Worm (Caenorhabditis elegans) whole organism, L2 larva: Measurements from ENCODE around the gene arp-1.

Source experiments
- C34F6.9 ChIP-seq: fragments of 150-350 bp; optimal IDR thresholded peaks from 2 replicates; lab custom pipeline; 2014; ENCODE audit warnings: missing biosample characterization, missing genetic modification characterization
- F13H6.1 ChIP-seq: sonication (generic microtip); optimal IDR thresholded peaks from 2 replicates; lab custom pipeline; 2016; ENCODE audit warnings: missing genetic modification characterization, missing compliant biosample characterization
- R02D3.7 ChIP-seq: fragments of 150-350 bp; optimal IDR thresholded peaks from 2 replicates; lab custom pipeline; 2014; ENCODE audit warnings: missing biosample characterization, missing genetic modification characterization
- Y55F3AM.14 ChIP-seq: fragments of 200-800 bp; sonication (Bioruptor generic); optimal IDR thresholded peaks from 2 replicates; lab custom pipeline; 2018; ENCODE audit warnings: mild to moderate bottlenecking, missing genetic modification characterization, missing compliant biosample characterization
- alr-1 ChIP-seq: fragments of 150-350 bp; optimal IDR thresholded peaks from 2 replicates; lab custom pipeline; 2014; ENCODE audit warnings: missing biosample characterization, missing genetic modification characterization
- aly-2 ChIP-seq: fragments of 150-350 bp; optimal IDR thresholded peaks from 2 replicates; lab custom pipeline; 2014; ENCODE audit warnings: missing biosample characterization, missing genetic modification characterization
- ama-1 ChIP-seq: fragments of 150-350 bp; optimal IDR thresholded peaks from 2 replicates; lab custom pipeline; 2018; ENCODE audit warnings: inconsistent platforms
- blmp-1 ChIP-seq: sonication (generic microtip); optimal IDR thresholded peaks from 2 replicates; lab custom pipeline; 2017; ENCODE audit warnings: missing genetic modification characterization, mild to moderate bottlenecking, missing compliant biosample characterization, antibody characterized with exemption, moderate library complexity; ENCODE audit not compliant: insufficient read depth
- ceh-16 ChIP-seq: fragments of 150-350 bp; optimal IDR thresholded peaks from 2 replicates; lab custom pipeline; 2014; ENCODE audit warnings: missing biosample characterization, missing genetic modification characterization
- ceh-82 ChIP-seq: fragments of 150-350 bp; optimal IDR thresholded peaks from 2 replicates; lab custom pipeline; 2014; ENCODE audit warnings: missing biosample characterization, missing genetic modification characterization
- crh-2 ChIP-seq: sonication (generic microtip); optimal IDR thresholded peaks from 2 replicates; lab custom pipeline; 2017; ENCODE audit warnings: missing biosample characterization, missing genetic modification characterization
- dmd-4 ChIP-seq: sonication (generic microtip); optimal IDR thresholded peaks from 2 replicates; lab custom pipeline; 2017; ENCODE audit warnings: missing biosample characterization, missing genetic modification characterization
- egl-27 ChIP-seq: sonication (generic microtip); optimal IDR thresholded peaks from 3 replicates; lab custom pipeline; 2017; ENCODE audit warnings: missing biosample characterization, missing genetic modification reagents, missing genetic modification characterization
- elt-1 ChIP-seq: fragments of 150-350 bp; optimal IDR thresholded peaks from 2 replicates; lab custom pipeline; 2014; ENCODE audit warnings: missing biosample characterization, missing genetic modification characterization
- elt-3 ChIP-seq: sonication (generic microtip); optimal IDR thresholded peaks from 2 replicates; lab custom pipeline; 2017; ENCODE audit warnings: missing biosample characterization, missing genetic modification characterization
- fos-1 ChIP-seq: fragments of 150-350 bp; optimal IDR thresholded peaks from 2 replicates; lab custom pipeline; 2014; ENCODE audit warnings: missing biosample characterization, missing genetic modification characterization
- gmeb-1 ChIP-seq: fragments of 150-350 bp; optimal IDR thresholded peaks from 2 replicates; lab custom pipeline; 2014; ENCODE audit warnings: missing biosample characterization, missing genetic modification characterization
- lin-11 ChIP-seq: fragments of 150-350 bp; sonication (generic microtip); optimal IDR thresholded peaks from 2 replicates; lab custom pipeline; 2014; ENCODE audit warnings: missing biosample characterization, missing genetic modification characterization, inconsistent platforms, mixed read lengths
- lin-13 ChIP-seq: fragments of 150-350 bp; optimal IDR thresholded peaks from 2 replicates; lab custom pipeline; 2014; ENCODE audit warnings: missing biosample characterization, missing genetic modification reagents, missing genetic modification characterization
- lin-39 ChIP-seq: fragments of 150-350 bp; optimal IDR thresholded peaks from 2 replicates; lab custom pipeline; 2014; ENCODE audit warnings: missing biosample characterization, missing genetic modification reagents, missing genetic modification characterization
- lsy-2 ChIP-seq, 2 experiments: fragments of 150-350 bp in 1 of 2; sonication (generic microtip) in 1 of 2; optimal IDR thresholded peaks; 2 replicates each; lab custom pipeline; 2014 to 2017; ENCODE audit warnings: missing biosample characterization in 2 of 2, missing genetic modification characterization in 2 of 2
- mab-5 ChIP-seq: fragments of 150-350 bp; optimal IDR thresholded peaks from 2 replicates; lab custom pipeline; 2014; ENCODE audit warnings: missing biosample characterization, missing genetic modification characterization
- mbf-1 ChIP-seq: sonication (generic microtip); optimal IDR thresholded peaks from 2 replicates; lab custom pipeline; 2017; ENCODE audit warnings: missing biosample characterization, missing genetic modification characterization
- nhr-10 ChIP-seq: sonication (generic microtip); optimal IDR thresholded peaks from 2 replicates; lab custom pipeline; 2017; ENCODE audit warnings: missing biosample characterization, missing genetic modification characterization
- nhr-129 ChIP-seq: fragments of 150-350 bp; optimal IDR thresholded peaks from 2 replicates; lab custom pipeline; 2014; ENCODE audit warnings: missing biosample characterization, missing genetic modification characterization
- nhr-23 ChIP-seq: fragments of 150-350 bp; optimal IDR thresholded peaks from 2 replicates; lab custom pipeline; 2014; ENCODE audit warnings: missing biosample characterization, missing genetic modification reagents, missing genetic modification characterization
- nhr-237 ChIP-seq: fragments of 150-350 bp; optimal IDR thresholded peaks from 2 replicates; lab custom pipeline; 2014; ENCODE audit warnings: missing biosample characterization, missing genetic modification characterization
- nhr-25 ChIP-seq: fragments of 150-350 bp; sonication (generic microtip); optimal IDR thresholded peaks from 3 replicates; lab custom pipeline; 2014; ENCODE audit warnings: missing biosample characterization, missing genetic modification characterization
- nhr-6 ChIP-seq: fragments of 150-350 bp; optimal IDR thresholded peaks from 2 replicates; lab custom pipeline; 2014; ENCODE audit warnings: missing biosample characterization, missing genetic modification characterization
- nhr-77 ChIP-seq: fragments of 150-350 bp; optimal IDR thresholded peaks from 2 replicates; lab custom pipeline; 2014; ENCODE audit warnings: missing biosample characterization, missing genetic modification characterization
- peb-1 ChIP-seq: fragments of 150-350 bp; optimal IDR thresholded peaks from 2 replicates; lab custom pipeline; 2014; ENCODE audit warnings: missing biosample characterization, missing genetic modification characterization
- sem-4 ChIP-seq: fragments of 150-350 bp; optimal IDR thresholded peaks from 2 replicates; lab custom pipeline; 2014; ENCODE audit warnings: missing biosample characterization, missing genetic modification reagents, missing genetic modification characterization
- skn-1 ChIP-seq: sonication (generic microtip); optimal IDR thresholded peaks from 2 replicates; lab custom pipeline; 2017; ENCODE audit warnings: missing biosample characterization, missing genetic modification characterization
- sma-3 ChIP-seq: sonication (generic microtip); optimal IDR thresholded peaks from 2 replicates; lab custom pipeline; 2016; ENCODE audit warnings: missing genetic modification reagents, missing genetic modification characterization, missing compliant biosample characterization
- sma-9 ChIP-seq, 2 experiments: fragments of 150-350 bp in 1 of 2; sonication (generic microtip) in 1 of 2; optimal IDR thresholded peaks; 2 replicates each; lab custom pipeline; 2014 to 2016; ENCODE audit warnings: missing genetic modification characterization in 2 of 2, mild to moderate bottlenecking in 1 of 2, missing biosample characterization in 1 of 2, missing compliant biosample characterization in 1 of 2, missing genetic modification reagents in 1 of 2, moderate library complexity in 1 of 2
- snpc-4 ChIP-seq: fragments of 150-350 bp; optimal IDR thresholded peaks from 2 replicates; lab custom pipeline; 2014; ENCODE audit warnings: missing biosample characterization, missing genetic modification characterization
- unc-39 ChIP-seq: fragments of 150-350 bp; optimal IDR thresholded peaks from 2 replicates; lab custom pipeline; 2014; ENCODE audit warnings: missing biosample characterization, missing genetic modification characterization
- unc-55 ChIP-seq: fragments of 150-350 bp; sonication (generic microtip); optimal IDR thresholded peaks from 3 replicates; lab custom pipeline; 2014; ENCODE audit warnings: missing biosample characterization, missing genetic modification reagents, missing genetic modification characterization
- unc-62 ChIP-seq: fragments of 150-350 bp; optimal IDR thresholded peaks from 2 replicates; lab custom pipeline; 2014; ENCODE audit warnings: missing biosample characterization, missing genetic modification reagents, missing genetic modification characterization
- zag-1 ChIP-seq: fragments of 150-350 bp; optimal IDR thresholded peaks from 2 replicates; lab custom pipeline; 2014; ENCODE audit warnings: missing biosample characterization, missing genetic modification characterization
- ztf-1 ChIP-seq: fragments of 200-800 bp; sonication (Bioruptor generic); conservative IDR thresholded peaks from 2 replicates; pipeline ENCODE4 v1.3.6; 2022; ENCODE audit warnings: missing genetic modification characterization, missing compliant biosample characterization
- ztf-11 ChIP-seq: sonication (generic microtip); optimal IDR thresholded peaks from 2 replicates; lab custom pipeline; 2017; ENCODE audit warnings: missing biosample characterization, missing genetic modification characterization
- ztf-4 ChIP-seq: fragments of 150-350 bp; optimal IDR thresholded peaks from 2 replicates; lab custom pipeline; 2014; ENCODE audit warnings: missing biosample characterization, missing genetic modification characterization

Gene arp-1

ce11 chrII:15119537-15120360, at the start of gene arp-1:
Gene arp-1, plus strand, starts transcription at chrII:15120301.
- TF ChIP-seq egl-27 (tag; lab: Kevin White, UChicago) (no peak), alr-1 (tag; lab: Kevin White, UChicago) (no peak), ztf-11 (tag; lab: Kevin White, UChicago) (no peak), ama-1 (lab: Kevin White, UChicago) (no peak), ceh-16 (tag; lab: Kevin White, UChicago) (no peak), nhr-77 (tag; lab: Kevin White, UChicago) (peak; percentile 44), fos-1 (tag; lab: Kevin White, UChicago) (peak; percentile 58), aly-2 (tag; lab: Kevin White, UChicago) (no peak), unc-39 (tag; lab: Kevin White, UChicago) (no peak), sem-4 (no peak), mab-5 (tag; lab: Kevin White, UChicago) (no peak), zag-1 (peak; percentile 48), lin-13 (GFP tag; lab: Kevin White, UChicago) (peak; percentile 0), ztf-4 (tag; lab: Kevin White, UChicago) (no peak), blmp-1 (tag; lab: Kevin White, UChicago) (no peak), ztf-1 (GFP tag; lab: Robert Waterston, UW) (no peak), Y55F3AM.14 (GFP tag; lab: Kevin White, UChicago) (no peak), ceh-82 (no peak), F13H6.1 (tag; lab: Kevin White, UChicago) (peak; percentile 43), gmeb-1 (tag; lab: Kevin White, UChicago) (peak; percentile 55), dmd-4 (tag; lab: Kevin White, UChicago) (no peak), nhr-237 (tag; lab: Kevin White, UChicago) (no peak), nhr-10 (no peak), skn-1 (tag; lab: Kevin White, UChicago) (no peak), lin-39 (tag; lab: Kevin White, UChicago) (no peak), nhr-25 (peak; percentile 32), lsy-2 (tag; optimal IDR thresholded peaks at IDR 0.05; lab: Kevin White, UChicago) (peak; percentile 36 to 61), R02D3.7 (tag; lab: Kevin White, UChicago) (no peak), lin-11 (tag; lab: Kevin White, UChicago) (peak; percentile 70), C34F6.9 (peak; percentile 64), elt-1 (no peak), elt-3 (tag; lab: Kevin White, UChicago) (no peak), sma-3 (GFP tag; lab: Kevin White, UChicago) (no peak), mbf-1 (no peak), nhr-129 (peak; percentile 66), unc-55 (GFP tag; lab: Kevin White, UChicago) (peak; percentile 75), peb-1 (tag; lab: Kevin White, UChicago) (no peak), crh-2 (tag; lab: Kevin White, UChicago) (no peak), sma-9 (GFP tag; optimal IDR thresholded peaks at IDR 0.05; lab: Kevin White, UChicago) (peak; percentile 15), sma-9 (tag; optimal IDR thresholded peaks at IDR 0.05; lab: Kevin White, UChicago) (no peak), snpc-4 (tag; lab: Kevin White, UChicago) (peak; percentile 9), unc-62 (no peak), nhr-6 (no peak), nhr-23 (tag; lab: Kevin White, UChicago) (no peak)

ce11 chrII:15071571-15071970, 48.5 kb upstream of the arp-1 start, which contains the start of gene Y53F4B.18:
Gene Y53F4B.18, minus strand, starts transcription at chrII:15071671.
- no peak for TF ChIP-seq mab-5 (tag; lab: Kevin White, UChicago)
- TF ChIP-seq ama-1 (lab: Kevin White, UChicago) = no peak
- no peak for TF ChIP-seq aly-2 (tag; lab: Kevin White, UChicago)
- no peak for TF ChIP-seq ztf-1 (GFP tag; lab: Robert Waterston, UW)
- TF ChIP-seq egl-27 (tag; lab: Kevin White, UChicago) = no peak
- no peak for TF ChIP-seq elt-3 (tag; lab: Kevin White, UChicago)
- no peak for TF ChIP-seq sem-4
- TF ChIP-seq R02D3.7 (tag; lab: Kevin White, UChicago) = no peak
